Worm (Caenorhabditis elegans) whole organism, L1 larva: ENCODE data around the gene C09G9.5.

Experiments
- C34B4.2 ChIP-seq: sonication (generic microtip); optimal IDR thresholded peaks from 2 replicates; lab custom pipeline; 2017; ENCODE audit warnings: mild to moderate bottlenecking, missing genetic modification characterization, missing compliant biosample characterization
- Y116A8C.19 ChIP-seq: sonication (generic microtip); optimal IDR thresholded peaks from 2 replicates; lab custom pipeline; 2016; ENCODE audit warnings: missing compliant biosample characterization, missing genetic modification characterization, borderline replicate concordance
- blmp-1 ChIP-seq: fragments of 150-350 bp; optimal IDR thresholded peaks from 2 replicates; lab custom pipeline; 2014; ENCODE audit warnings: missing biosample characterization, missing genetic modification characterization
- ceh-88 ChIP-seq: fragments of 200-800 bp; sonication (Bioruptor generic); IDR thresholded peaks from 2 replicates; pipeline ENCODE4 v1.3.6; 2022; ENCODE audit warnings: missing genetic modification characterization, missing compliant biosample characterization
- dpl-1 ChIP-seq, 3 experiments: fragments of 150-350 bp in 2 of 3; sonication (generic microtip) in 1 of 3; optimal IDR thresholded peaks; 2 replicates each; lab custom pipeline; 2014 to 2017; ENCODE audit warnings: missing biosample characterization in 3 of 3, missing genetic modification characterization in 3 of 3, missing genetic modification reagents in 3 of 3
- dsc-1 ChIP-seq: sonication (generic microtip); optimal IDR thresholded peaks from 2 replicates; lab custom pipeline; 2016; ENCODE audit warnings: mild to moderate bottlenecking, missing genetic modification characterization, missing compliant biosample characterization
- efl-1 ChIP-seq, 4 experiments: fragments of 150-350 bp; optimal IDR thresholded peaks in 3 of 4; peaks in 1 of 4; 1 replicate in 1 of 4; 2 replicates in 3 of 4; lab custom pipeline; 2014; ENCODE audit warnings: missing biosample characterization in 2 of 4, missing genetic modification characterization in 2 of 4, missing genetic modification reagents in 2 of 4
- efl-3 ChIP-seq: fragments of 200-800 bp; sonication (Bioruptor generic); optimal IDR thresholded peaks from 2 replicates; lab custom pipeline; 2018; ENCODE audit warnings: mild to moderate bottlenecking, missing genetic modification characterization, missing compliant biosample characterization
- egl-13 ChIP-seq: sonication (generic microtip); optimal IDR thresholded peaks from 2 replicates; lab custom pipeline; 2016; ENCODE audit warnings: missing genotype, missing genetic modification reagents, missing genetic modification characterization, missing compliant biosample characterization
- ets-5 ChIP-seq: fragments of 200-800 bp; sonication (Bioruptor generic); IDR thresholded peaks from 2 replicates; pipeline ENCODE4 v1.3.6; 2022; ENCODE audit warnings: missing genetic modification characterization, missing compliant biosample characterization
- fkh-10 ChIP-seq: sonication (generic microtip); optimal IDR thresholded peaks from 2 replicates; lab custom pipeline; 2017; ENCODE audit warnings: missing biosample characterization, missing genetic modification reagents, missing genetic modification characterization
- fkh-4 ChIP-seq: sonication (generic microtip); optimal IDR thresholded peaks from 2 replicates; lab custom pipeline; 2016; ENCODE audit warnings: missing compliant biosample characterization, missing genetic modification characterization, borderline replicate concordance
- fkh-8 ChIP-seq: sonication (generic microtip); optimal IDR thresholded peaks from 2 replicates; lab custom pipeline; 2016; ENCODE audit warnings: mild to moderate bottlenecking, missing genetic modification characterization, missing compliant biosample characterization
- fos-1 ChIP-seq: fragments of 150-350 bp; optimal IDR thresholded peaks from 2 replicates; lab custom pipeline; 2014; ENCODE audit warnings: missing biosample characterization, missing genetic modification characterization
- grh-1 ChIP-seq: fragments of 200-800 bp; sonication (Bioruptor generic); IDR thresholded peaks from 2 replicates; pipeline ENCODE4 v1.3.6; 2022; ENCODE audit warnings: missing genetic modification reagents, missing genetic modification characterization, missing compliant biosample characterization
- hlh-17 ChIP-seq: fragments of 200-800 bp; sonication (Bioruptor generic); optimal IDR thresholded peaks from 2 replicates; lab custom pipeline; 2018; ENCODE audit warnings: missing genetic modification characterization, mild to moderate bottlenecking, missing compliant biosample characterization, moderate library complexity, borderline replicate concordance
- hpl-2 ChIP-seq: fragments of 150-350 bp; optimal IDR thresholded peaks from 2 replicates; lab custom pipeline; 2014; ENCODE audit warnings: missing biosample characterization, missing genetic modification reagents, missing genetic modification characterization
- irx-1 ChIP-seq: sonication (generic microtip); optimal IDR thresholded peaks from 2 replicates; lab custom pipeline; 2016; ENCODE audit warnings: missing genetic modification characterization, missing compliant biosample characterization
- isw-1 ChIP-seq: fragments of 200-800 bp; sonication (Bioruptor generic); IDR thresholded peaks from 2 replicates; pipeline ENCODE4 v1.3.6; 2022; ENCODE audit warnings: missing genetic modification characterization, missing compliant biosample characterization
- lin-14 ChIP-seq: fragments of 200-800 bp; sonication (Bioruptor generic); optimal IDR thresholded peaks from 2 replicates; lab custom pipeline; 2018; ENCODE audit warnings: mild to moderate bottlenecking, missing genetic modification characterization, moderate library complexity, missing compliant biosample characterization
- lsy-2 ChIP-seq, 2 experiments: fragments of 150-350 bp; optimal IDR thresholded peaks; 2 replicates each; lab custom pipeline; 2014; ENCODE audit warnings: missing biosample characterization in 2 of 2, missing genetic modification characterization in 2 of 2
- mab-9 ChIP-seq: fragments of 200-800 bp; sonication (Bioruptor generic); IDR thresholded peaks from 2 replicates; pipeline ENCODE4 v1.3.6; 2022; ENCODE audit warnings: missing genetic modification reagents, missing genetic modification characterization, missing compliant biosample characterization
- mdl-1 ChIP-seq, 2 experiments: fragments of 150-350 bp; optimal IDR thresholded peaks; 2 replicates each; lab custom pipeline; 2014 to 2017; ENCODE audit warnings: missing biosample characterization in 2 of 2, missing genetic modification characterization in 2 of 2, inconsistent platforms in 1 of 2
- mep-1 ChIP-seq: fragments of 150-350 bp; optimal IDR thresholded peaks from 2 replicates; lab custom pipeline; 2014; ENCODE audit warnings: missing biosample characterization, missing genetic modification characterization
- nhr-12 ChIP-seq: sonication (generic microtip); optimal IDR thresholded peaks from 2 replicates; lab custom pipeline; 2017; ENCODE audit warnings: missing biosample characterization, missing genetic modification characterization
- nhr-237 ChIP-seq: fragments of 150-350 bp; optimal IDR thresholded peaks from 2 replicates; lab custom pipeline; 2014; ENCODE audit warnings: missing biosample characterization, missing genetic modification characterization
- nhr-28 ChIP-seq: fragments of 150-350 bp; optimal IDR thresholded peaks from 2 replicates; lab custom pipeline; 2014; ENCODE audit warnings: missing biosample characterization, missing genetic modification characterization
- nhr-71 ChIP-seq: sonication (generic microtip); optimal IDR thresholded peaks from 2 replicates; lab custom pipeline; 2016; ENCODE audit warnings: mild to moderate bottlenecking, missing genetic modification characterization, moderate library complexity, missing compliant biosample characterization
- nhr-76 ChIP-seq: sonication (generic microtip); optimal IDR thresholded peaks from 2 replicates; lab custom pipeline; 2017; ENCODE audit warnings: missing biosample characterization, missing genetic modification characterization
- nhr-84 ChIP-seq: sonication (generic microtip); optimal IDR thresholded peaks from 2 replicates; lab custom pipeline; 2017; ENCODE audit warnings: missing biosample characterization, missing genetic modification characterization
- nhr-85 ChIP-seq: sonication (generic microtip); peaks from one replicate; lab custom pipeline; 2016; ENCODE audit warnings: missing genetic modification characterization, inconsistent platforms, missing compliant biosample characterization
- nhr-90 ChIP-seq: sonication (generic microtip); optimal IDR thresholded peaks from 2 replicates; lab custom pipeline; 2016; ENCODE audit warnings: mild to moderate bottlenecking, missing genetic modification characterization, missing compliant biosample characterization; ENCODE audit not compliant: poor library complexity
- pag-3 ChIP-seq: sonication (generic microtip); optimal IDR thresholded peaks from 2 replicates; lab custom pipeline; 2017; ENCODE audit warnings: missing genetic modification characterization, mild to moderate bottlenecking, missing compliant biosample characterization, antibody characterized with exemption, borderline replicate concordance; ENCODE audit not compliant: insufficient read depth
- pax-3 ChIP-seq: fragments of 200-800 bp; sonication (Bioruptor generic); optimal IDR thresholded peaks from 2 replicates; lab custom pipeline; 2018; ENCODE audit warnings: mild to moderate bottlenecking, missing genetic modification characterization, moderate library complexity, missing compliant biosample characterization
- pqm-1 ChIP-seq: sonication (generic microtip); optimal IDR thresholded peaks from 3 replicates; lab custom pipeline; 2017; ENCODE audit warnings: missing biosample characterization, missing genetic modification characterization
- skn-1 ChIP-seq: fragments of 150-350 bp; optimal IDR thresholded peaks from 2 replicates; lab custom pipeline; 2014; ENCODE audit warnings: missing biosample characterization, missing genetic modification characterization
- snpc-4 ChIP-seq: fragments of 150-350 bp; optimal IDR thresholded peaks from 2 replicates; lab custom pipeline; 2014; ENCODE audit warnings: missing biosample characterization, missing genetic modification characterization
- sox-4 ChIP-seq: sonication (generic microtip); optimal IDR thresholded peaks from 2 replicates; lab custom pipeline; 2016; ENCODE audit warnings: missing genetic modification characterization, missing compliant biosample characterization
- swsn-7 ChIP-seq: sonication (generic microtip); optimal IDR thresholded peaks from 2 replicates; lab custom pipeline; 2016; ENCODE audit warnings: missing genetic modification characterization, missing compliant biosample characterization
- unc-130 ChIP-seq: fragments of 150-350 bp; optimal IDR thresholded peaks from 2 replicates; lab custom pipeline; 2017; ENCODE audit warnings: missing biosample characterization, missing genetic modification characterization, inconsistent platforms
- unc-30 ChIP-seq: sonication (generic microtip); optimal IDR thresholded peaks from 2 replicates; lab custom pipeline; 2017; ENCODE audit warnings: missing biosample characterization, missing genetic modification characterization
- unc-86 ChIP-seq: sonication (generic microtip); optimal IDR thresholded peaks from 2 replicates; lab custom pipeline; 2016; ENCODE audit warnings: missing genetic modification characterization, missing compliant biosample characterization
- vab-15 ChIP-seq: sonication (generic microtip); optimal IDR thresholded peaks from 2 replicates; lab custom pipeline; 2017; ENCODE audit warnings: missing genotype, mild to moderate bottlenecking, missing genetic modification characterization, missing compliant biosample characterization
- ztf-4 ChIP-seq: fragments of 150-350 bp; optimal IDR thresholded peaks from 2 replicates; lab custom pipeline; 2014; ENCODE audit warnings: missing biosample characterization, missing genetic modification characterization

C09G9.5 gene

ce11 chrIV:8920284-8920806 lies 34.0 kb downstream of the C09G9.5 start (continued):
- TF ChIP-seq swsn-7 (tag; lab: Kevin White, UChicago) (peak; percentile 2), lsy-2 (tag; optimal IDR thresholded peaks at IDR 0.05; lab: Kevin White, UChicago) (peak in 1 of 2 experiments; percentile 40), efl-1 (optimal IDR thresholded peaks at IDR 0.05; lab: Kevin White, UChicago) (peak; percentile 13), efl-1 (GFP tag; optimal IDR thresholded peaks at IDR 0.05 in 1 of 2; lab: Kevin White, UChicago) (peak in 1 of 2 experiments; percentile 56), nhr-28 (tag; lab: Kevin White, UChicago) (no peak), ets-5 (no peak), hpl-2 (no peak), hlh-17 (GFP tag; lab: Kevin White, UChicago) (no peak), mep-1 (tag; lab: Kevin White, UChicago) (no peak), lin-14 (GFP tag; lab: Kevin White, UChicago) (peak; percentile 66), efl-3 (GFP tag; lab: Kevin White, UChicago) (no peak), dpl-1 (GFP tag; optimal IDR thresholded peaks at IDR 0.05; lab: Kevin White, UChicago) (no peak), fkh-10 (GFP tag; lab: Kevin White, UChicago) (no peak), pqm-1 (tag; lab: Kevin White, UChicago) (no peak), snpc-4 (no peak), C34B4.2 (tag; lab: Kevin White, UChicago) (no peak)
- TF ChIP-seq, all 84 proteins: peak for 12

ce11 chrIV:8921166-8921565 lies 34.8 kb downstream of the C09G9.5 start:
- TF ChIP-seq nhr-12 (no peak), pag-3 (no peak), efl-3 (GFP tag; lab: Kevin White, UChicago) (no peak), fkh-4 (tag; lab: Kevin White, UChicago) (peak; percentile 20), nhr-84 (tag; lab: Kevin White, UChicago) (no peak), lin-14 (GFP tag; lab: Kevin White, UChicago) (peak; percentile 23), irx-1 (tag; lab: Kevin White, UChicago) (no peak), hpl-2 (no peak), skn-1 (tag; lab: Kevin White, UChicago) (no peak), Y116A8C.19 (tag; lab: Kevin White, UChicago) (no peak), dsc-1 (tag; lab: Kevin White, UChicago) (peak; percentile 99), pqm-1 (tag; lab: Kevin White, UChicago) (no peak), nhr-90 (no peak), unc-30 (tag; lab: Kevin White, UChicago) (no peak), pax-3 (peak; percentile 52), ets-5 (no peak), ztf-4 (tag; lab: Kevin White, UChicago) (no peak), grh-1 (GFP tag; lab: Robert Waterston, UW) (no peak), isw-1 (GFP tag; lab: Robert Waterston, UW) (no peak), nhr-85 (peak; percentile 61), ceh-88 (GFP tag; lab: Robert Waterston, UW) (no peak), mab-9 (GFP tag; lab: Robert Waterston, UW) (no peak), hlh-17 (GFP tag; lab: Kevin White, UChicago) (no peak), fos-1 (tag; lab: Kevin White, UChicago) (peak; percentile 9), mdl-1 (tag; optimal IDR thresholded peaks at IDR 0.05; lab: Kevin White, UChicago) (no peak), sox-4 (tag; lab: Kevin White, UChicago) (no peak), vab-15 (tag; lab: Kevin White, UChicago) (no peak), fkh-8 (tag; lab: Kevin White, UChicago) (peak; percentile 42), lsy-2 (tag; optimal IDR thresholded peaks at IDR 0.05; lab: Kevin White, UChicago) (peak in 1 of 2 experiments; percentile 17), fkh-10 (GFP tag; lab: Kevin White, UChicago) (no peak), blmp-1 (no peak), nhr-237 (tag; lab: Kevin White, UChicago) (no peak), unc-86 (tag; lab: Kevin White, UChicago) (no peak), nhr-76 (tag; lab: Kevin White, UChicago) (no peak), nhr-71 (tag; lab: Kevin White, UChicago) (peak; percentile 17), egl-13 (tag; lab: Kevin White, UChicago) (peak; percentile 7), unc-130 (no peak)
